Worm (Caenorhabditis elegans) whole organism, L4/young adult: ENCODE data around the gene Y48A6B.9.
"Not testable (repeated sequence)": the region's sequence is repeated elsewhere in the genome, so short reads cannot be mapped to it uniquely, and the experiment has no call there.

Experiments used
- W03F9.2 ChIP-seq: fragments of 150-350 bp; optimal IDR thresholded peaks from 2 replicates; lab custom pipeline; 2014; ENCODE audit warnings: missing biosample characterization, missing genetic modification characterization
- dao-5 ChIP-seq: sonication (generic microtip); optimal IDR thresholded peaks from 2 replicates; lab custom pipeline; 2016; ENCODE audit warnings: missing genotype, missing genetic modification characterization, moderate library complexity, missing compliant biosample characterization
- him-1 ChIP-seq: sonication (generic microtip); optimal IDR thresholded peaks from 2 replicates; lab custom pipeline; 2016; ENCODE audit warnings: missing genotype, missing genetic modification reagents, missing genetic modification characterization, missing compliant biosample characterization

Gene Y48A6B.9

ce11 chrIII:11029337-11029736 is 3.6 kb upstream of the Y48A6B.9 start, which contains the start of gene Y48A6B.8:
Gene Y48A6B.8, minus strand, starts transcription at chrIII:11029437.
- not testable (repeated sequence) for TF ChIP-seq him-1, dao-5, W03F9.2

DNA sequence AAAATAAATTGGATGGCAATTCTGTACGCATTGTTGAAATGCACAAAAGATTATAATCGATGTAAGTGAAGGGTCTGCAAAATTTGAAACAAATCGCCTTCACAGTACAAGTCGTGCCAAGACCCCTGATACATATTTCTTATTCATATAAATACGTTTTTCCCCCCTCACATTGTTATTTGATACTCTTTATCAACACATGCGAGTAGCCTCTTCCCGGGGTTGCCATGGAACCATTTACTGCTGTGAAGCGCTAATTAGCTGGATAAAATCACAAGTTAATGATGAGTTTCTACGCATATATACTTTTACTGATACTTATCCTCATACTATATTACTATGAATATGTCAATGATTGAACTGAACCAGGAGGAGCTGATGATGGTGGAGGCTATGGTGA is 1.7 kb upstream of the Y48A6B.9 start, which contains the start of gene Y48A6B.14:
Gene Y48A6B.14 (plus strand): TSS at position 301 of the 400 bp plus-strand sequence.
- TF ChIP-seq dao-5 (no peak), him-1 (no peak), W03F9.2 (no peak)

ce11 chrIII:11036132-11036531 is 3.2 kb downstream of the Y48A6B.9 start:
- TF ChIP-seq dao-5 (no peak), W03F9.2 (peak; percentile 81), him-1 (peak; percentile 9)

- no peak for TF ChIP-seq dao-5
- TF ChIP-seq W03F9.2, result no peak
- TF ChIP-seq him-1, result no peak
Measured at ce11 chrIII:11036640-11037039, 3.7 kb downstream of the Y48A6B.9 start, which contains the start of gene spat-2. Gene spat-2, plus strand, starts transcription at chrIII:11036940.

DNA sequence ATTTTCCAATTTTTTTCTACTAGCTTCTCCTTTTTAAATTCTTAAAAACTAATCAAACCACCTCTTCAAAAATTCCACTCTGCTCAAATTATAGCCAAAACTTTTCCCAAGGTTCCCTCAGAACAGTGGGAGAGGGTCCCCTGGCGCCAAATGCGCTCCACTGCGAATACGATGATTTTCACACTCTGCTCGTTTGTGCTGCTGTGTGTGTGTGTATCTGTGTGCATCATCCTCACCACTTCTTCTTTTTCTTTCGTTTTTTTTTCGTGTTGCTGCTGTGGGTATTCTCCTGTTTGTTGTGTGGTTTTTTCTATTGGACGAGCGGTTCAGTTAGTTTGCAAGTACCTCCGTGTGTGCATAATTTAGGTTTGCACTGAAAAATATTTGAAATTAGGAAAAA is 6.3 kb downstream of the Y48A6B.9 start:
- no peak for TF ChIP-seq him-1

- TF ChIP-seq W03F9.2, result no peak
Measured at ce11 chrIII:11040606-11041005, 7.6 kb downstream of the Y48A6B.9 start.

- no peak for TF ChIP-seq dao-5
- TF ChIP-seq him-1, result no peak
- no peak for TF ChIP-seq W03F9.2
Measured at ce11 chrIII:11045196-11045595, 12.2 kb downstream of the Y48A6B.9 start.

ce11 chrIII:11046549-11046948 is 13.6 kb downstream of the Y48A6B.9 start:
- TF ChIP-seq dao-5 (no peak), W03F9.2 (no peak), him-1 (no peak)

DNA sequence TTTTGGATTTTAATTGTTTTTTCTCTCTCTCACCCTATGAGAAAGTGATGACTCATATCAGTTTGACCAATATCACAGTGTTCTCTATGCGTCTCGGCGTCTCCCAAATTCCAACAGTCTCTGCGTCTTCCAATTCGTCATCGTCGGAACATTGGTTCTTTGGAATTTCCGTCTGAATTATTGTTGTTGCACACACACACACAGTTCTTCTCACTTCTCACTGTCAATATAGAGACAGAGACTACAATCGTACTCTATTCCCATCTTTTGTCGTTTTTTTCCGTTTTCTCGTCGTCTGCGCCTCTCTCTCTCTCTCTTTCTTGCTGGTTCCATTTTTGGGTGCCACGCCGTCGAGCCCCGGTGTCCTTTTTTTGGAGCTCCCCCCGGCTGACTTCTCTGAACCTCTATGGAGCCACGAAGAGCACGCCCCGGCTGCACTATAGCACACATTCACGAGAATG is 17.7 kb downstream of the Y48A6B.9 start:
- no peak for TF ChIP-seq W03F9.2
- TF ChIP-seq dao-5, result no peak

- TF ChIP-seq W03F9.2 (no peak), him-1 (no peak), dao-5 (no peak)
Measured at ce11 chrIII:11053603-11054002, 20.6 kb downstream of the Y48A6B.9 start.

DNA sequence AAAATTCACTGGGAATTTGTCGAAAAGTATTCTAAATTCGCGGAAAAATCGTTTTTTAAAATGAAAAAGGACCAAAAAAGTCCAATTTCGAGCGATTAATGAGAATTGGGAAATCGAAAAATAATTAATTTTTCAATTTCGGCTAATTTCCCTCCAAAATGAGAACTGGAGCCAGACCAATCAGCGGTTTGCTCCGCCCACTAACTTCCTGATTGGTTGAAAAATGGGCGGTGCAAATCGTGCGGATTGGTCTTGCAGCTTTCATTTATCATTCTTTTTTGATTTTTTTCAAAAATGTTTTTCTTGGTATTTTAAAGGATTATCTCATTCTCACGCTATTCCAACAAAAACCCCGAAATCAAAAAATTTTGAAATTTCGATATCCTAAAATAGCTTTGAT is 21.1 kb downstream of the Y48A6B.9 start:
- TF ChIP-seq dao-5, result no peak
- no peak for TF ChIP-seq W03F9.2
- TF ChIP-seq him-1, result no peak

DNA sequence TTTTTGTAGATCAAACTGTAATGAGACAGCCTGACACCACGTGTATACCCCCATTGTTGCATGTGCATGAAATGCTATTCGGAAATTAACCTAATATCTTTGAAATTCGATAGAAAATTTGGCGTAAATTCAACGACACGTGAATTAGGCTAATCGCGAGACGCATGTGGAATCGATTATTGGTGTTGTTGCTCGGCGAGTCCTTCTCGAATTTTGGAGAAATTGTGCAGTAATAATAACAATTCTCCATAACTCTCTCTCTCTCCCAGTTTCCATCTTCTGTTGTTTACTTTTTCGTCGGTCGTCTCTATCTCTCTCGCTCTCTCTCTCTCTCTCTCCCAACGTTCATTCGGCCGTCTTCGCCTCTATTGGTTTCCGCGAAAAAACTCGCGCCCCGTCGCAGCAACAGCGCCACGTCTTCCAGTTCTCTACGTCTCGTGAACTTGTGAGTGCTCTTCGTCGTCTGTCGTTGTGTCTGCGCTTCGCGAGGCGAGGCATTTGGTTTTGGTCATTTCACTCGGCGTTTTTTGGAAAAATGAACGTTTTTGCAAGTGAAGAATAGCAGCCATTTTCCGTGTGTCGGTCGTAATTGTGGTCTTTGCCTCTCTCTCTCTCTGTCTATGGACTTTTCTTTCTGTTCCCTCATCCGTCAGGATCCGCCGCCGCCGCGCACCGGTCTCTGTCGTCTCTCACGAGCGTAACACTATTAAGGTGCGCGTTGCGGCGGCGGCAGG is 21.7 kb downstream of the Y48A6B.9 start:
- TF ChIP-seq him-1, result no peak

- TF ChIP-seq W03F9.2, result peak; percentile 36
- TF ChIP-seq him-1, result no peak
Measured at ce11 chrIII:11059775-11060174, 26.8 kb downstream of the Y48A6B.9 start.

ce11 chrIII:11063259-11063658 is 30.3 kb downstream of the Y48A6B.9 start, which contains the start of gene rsa-2:
Gene rsa-2, plus strand, starts transcription at chrIII:11063479.
- TF ChIP-seq him-1 (no peak), W03F9.2 (peak; percentile 4)

DNA sequence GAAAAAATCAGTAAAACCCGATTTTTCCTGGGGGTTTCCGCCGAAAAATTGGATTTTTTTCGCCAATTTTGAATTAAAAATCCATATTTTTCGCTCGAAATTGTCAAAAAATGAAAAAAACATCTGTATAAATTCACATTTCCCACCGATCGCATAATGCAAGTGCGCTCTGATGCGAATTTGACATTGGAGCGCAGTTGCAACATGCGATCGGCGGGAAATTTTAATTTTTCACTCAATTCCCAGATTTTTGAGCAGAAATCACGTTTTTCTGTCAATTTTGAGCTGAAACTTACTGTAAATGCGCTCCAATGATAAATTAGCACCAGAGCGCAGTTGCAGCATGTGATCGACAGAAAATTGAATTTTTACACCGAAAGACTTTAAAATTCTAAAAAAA is 31.6 kb downstream of the Y48A6B.9 start:
- TF ChIP-seq dao-5 (no peak), him-1 (no peak), W03F9.2 (no peak)

DNA sequence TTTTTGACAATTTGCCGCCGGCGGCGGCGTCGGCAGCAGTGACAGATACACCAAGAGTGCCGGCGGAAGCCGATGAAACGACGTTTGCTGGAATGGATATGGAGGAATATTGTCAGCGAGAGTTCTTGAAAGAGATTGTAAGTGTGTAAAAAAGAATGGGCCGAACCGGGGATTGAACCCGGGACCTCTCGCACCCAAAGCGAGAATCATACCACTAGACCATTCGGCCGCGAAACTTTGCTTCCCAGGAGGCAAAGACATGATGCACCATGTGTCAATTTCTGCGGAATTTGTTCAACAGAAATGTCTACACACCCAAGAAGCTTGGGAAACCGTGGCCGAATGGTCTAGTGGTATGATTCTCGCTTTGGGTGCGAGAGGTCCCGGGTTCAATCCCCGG is 33.7 kb downstream of the Y48A6B.9 start:
- peak; percentile 74 for TF ChIP-seq W03F9.2
- TF ChIP-seq him-1, result peak; percentile 81
- no peak for TF ChIP-seq dao-5

DNA sequence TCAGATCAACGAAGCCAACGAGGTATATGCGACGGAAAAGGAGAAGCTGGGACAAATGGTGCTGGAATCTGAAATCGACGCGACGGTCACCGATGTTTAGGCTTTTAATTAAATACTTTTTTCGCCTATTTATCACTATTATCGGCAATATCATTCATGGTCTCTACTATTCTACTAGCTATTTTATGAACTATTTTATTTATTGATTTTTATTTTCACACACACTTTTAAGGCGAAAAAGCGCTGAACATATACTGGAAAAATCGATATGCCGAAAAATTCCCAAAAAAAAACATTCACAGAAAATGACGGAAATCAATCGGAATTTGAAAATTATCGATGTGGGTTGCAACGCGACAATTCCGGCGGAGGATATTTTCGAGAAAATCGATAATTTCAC is 35.6 kb downstream of the Y48A6B.9 start, which contains the start of gene W09D6.1:
Gene W09D6.1 (plus strand): TSS at position 301 of the 400 bp plus-strand sequence.
- TF ChIP-seq W03F9.2 (no peak), him-1 (no peak), dao-5 (no peak)
